Fruit fly (Drosophila melanogaster): Measurements from ENCODE around the gene CG8010.

The CG8010 gene

DNA sequence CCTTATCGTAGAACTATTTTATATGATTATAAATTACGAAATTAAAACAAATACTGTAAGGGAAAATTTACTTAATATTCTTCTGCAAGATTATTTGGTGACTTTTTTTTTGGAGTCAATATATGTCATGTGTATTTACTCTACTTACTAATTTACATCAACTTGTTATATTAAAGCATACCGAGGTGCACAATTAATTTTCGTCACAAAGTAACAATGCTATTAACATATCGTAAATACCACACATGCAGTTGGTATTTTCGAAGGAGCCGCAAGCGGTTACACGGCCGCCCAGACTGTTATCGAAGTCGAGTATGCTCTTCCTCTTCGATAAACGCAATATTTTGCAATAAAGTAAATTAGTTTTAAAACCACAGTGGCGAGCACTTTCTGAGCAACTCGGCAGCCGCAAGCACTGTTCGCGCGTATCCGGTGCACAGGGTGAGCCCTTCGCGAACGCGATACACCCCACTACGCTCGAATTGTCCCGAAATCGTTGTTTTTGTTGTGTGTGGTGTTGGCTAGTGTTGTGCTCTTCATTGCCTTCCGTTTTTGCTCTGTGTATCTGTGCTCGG is 7.1 kb downstream of the CG8010 start, which contains the start of gene Vav (continued):
- TF ChIP-seq bcd (GFP tag; optimal IDR thresholded peaks at IDR 0.05) = no peak
- no peak for TF ChIP-seq dmrt11E (tag; optimal IDR thresholded peaks at IDR 0.05)
- TF ChIP-seq br (optimal IDR thresholded peaks at IDR 0.05) = no peak
- no peak for TF ChIP-seq yki (optimal IDR thresholded peaks at IDR 0.05)
- TF ChIP-seq CG9797 (GFP tag; optimal IDR thresholded peaks at IDR 0.05) = peak; percentile 29
- no peak for TF ChIP-seq Trl (optimal IDR thresholded peaks at IDR 0.05)
- no peak for TF ChIP-seq Trl (GFP tag; optimal IDR thresholded peaks at IDR 0.05)
- peak; percentile 42 for TF ChIP-seq amos (GFP tag; IDR thresholded peaks at IDR 0.05; ENCODE audit: partially characterized antibody)
- TF ChIP-seq nmo (GFP tag; optimal IDR thresholded peaks at IDR 0.05) = no peak
- TF ChIP-seq unc-4 (GFP tag; IDR thresholded peaks at IDR 0.05; ENCODE audit: partially characterized antibody) = no peak
- peak; percentile 27 for TF ChIP-seq CG10543 (GFP tag; optimal IDR thresholded peaks at IDR 0.05)
- peak; percentile 32; the same call in 1 of the 3 replicates for TF ChIP-seq CG14860 (GFP tag; IDR thresholded peaks at IDR 0.05; ENCODE audit: partially characterized antibody)
- no peak for TF ChIP-seq aop (GFP tag; IDR thresholded peaks at IDR 0.05)
- peak; percentile 58 for TF ChIP-seq YL-1 (GFP tag; optimal IDR thresholded peaks at IDR 0.05)
- no peak for TF ChIP-seq jing (GFP tag; optimal IDR thresholded peaks at IDR 0.05)
- TF ChIP-seq H2.0 (GFP tag; IDR thresholded peaks at IDR 0.05) = no peak
- peak; percentile 38; the same call in 1 of the 2 replicates for TF ChIP-seq sob (GFP tag; IDR thresholded peaks at IDR 0.05)
- TF ChIP-seq CG7987 (GFP tag; optimal IDR thresholded peaks at IDR 0.05) = peak; percentile 22
- no peak for TF ChIP-seq Myb (GFP tag; optimal IDR thresholded peaks at IDR 0.05)
- no peak for TF ChIP-seq CG18599 (GFP tag; optimal IDR thresholded peaks at IDR 0.05)
- TF ChIP-seq cg (GFP tag; optimal IDR thresholded peaks at IDR 0.05) = peak; percentile 2
- no peak for TF ChIP-seq tll (GFP tag; optimal IDR thresholded peaks at IDR 0.05)
- no peak for TF ChIP-seq Oli (tag; optimal IDR thresholded peaks at IDR 0.05)
- TF ChIP-seq sisA (GFP tag; IDR thresholded peaks at IDR 0.05) = no peak
- peak; percentile 81 for TF ChIP-seq Meics (GFP tag; optimal IDR thresholded peaks at IDR 0.05)
- TF ChIP-seq pnt (GFP tag; optimal IDR thresholded peaks at IDR 0.05) = no peak
- no peak for TF ChIP-seq GATAe (GFP tag; conservative IDR thresholded peaks at IDR 0.05)
- TF ChIP-seq CG18476 (GFP tag; optimal IDR thresholded peaks at IDR 0.05) = no peak
- no peak for TF ChIP-seq bigmax (GFP tag; optimal IDR thresholded peaks at IDR 0.05)
- no peak for TF ChIP-seq CG5245 (GFP tag; optimal IDR thresholded peaks at IDR 0.05)
- TF ChIP-seq zf30C (GFP tag; optimal IDR thresholded peaks at IDR 0.05) = peak; percentile 63
- no peak for TF ChIP-seq croc (GFP tag; conservative IDR thresholded peaks at IDR 0.05)
- no peak for TF ChIP-seq HLHmδ (GFP tag; optimal IDR thresholded peaks at IDR 0.05)
- 0 out of 2 replicates have a peak, but pooled peaks have one; percentile 10 for TF ChIP-seq ham (GFP tag; IDR thresholded peaks at IDR 0.05)
- no peak for TF ChIP-seq usp (GFP tag; optimal IDR thresholded peaks at IDR 0.05)
- TF ChIP-seq onecut (GFP tag; IDR thresholded peaks at IDR 0.05) = peak; percentile 16; the same call in 1 of the 2 replicates
- TF ChIP-seq fd102C (GFP tag; optimal IDR thresholded peaks at IDR 0.05) = no peak
- no peak for TF ChIP-seq zfh1 (GFP tag; IDR thresholded peaks at IDR 0.05)
- TF ChIP-seq gsb (GFP tag; IDR thresholded peaks at IDR 0.05) = no peak
- TF ChIP-seq wdn (GFP tag; IDR thresholded peaks at IDR 0.05) = no peak
- no peak for TF ChIP-seq Doc3 (GFP tag; IDR thresholded peaks at IDR 0.05; ENCODE audit: partially characterized antibody)
- TF ChIP-seq CG10979 (tag; optimal IDR thresholded peaks at IDR 0.05) = no peak
- no peak for TF ChIP-seq psq (GFP tag; optimal IDR thresholded peaks at IDR 0.05)
- TF ChIP-seq CG31365 (tag; optimal IDR thresholded peaks at IDR 0.05) = no peak
- no peak for TF ChIP-seq H15 (GFP tag; IDR thresholded peaks at IDR 0.05)
- TF ChIP-seq CG12942 (GFP tag; optimal IDR thresholded peaks at IDR 0.05) = no peak
- no peak for TF ChIP-seq CG3726 (GFP tag; IDR thresholded peaks at IDR 0.05)
- TF ChIP-seq CG2202 (tag; optimal IDR thresholded peaks at IDR 0.05) = no peak
- no peak for TF ChIP-seq CG31441 (GFP tag; IDR thresholded peaks at IDR 0.05)
- 0 out of 3 replicates have a peak, but pooled peaks have one; percentile 6 for TF ChIP-seq dysf (GFP tag; IDR thresholded peaks at IDR 0.05)
- peak; percentile 73 for TF ChIP-seq Dref (GFP tag; IDR thresholded peaks at IDR 0.05)
